Worm (Caenorhabditis elegans): Measurements from ENCODE around the gene srt-65.

srt-65 gene

DNA sequence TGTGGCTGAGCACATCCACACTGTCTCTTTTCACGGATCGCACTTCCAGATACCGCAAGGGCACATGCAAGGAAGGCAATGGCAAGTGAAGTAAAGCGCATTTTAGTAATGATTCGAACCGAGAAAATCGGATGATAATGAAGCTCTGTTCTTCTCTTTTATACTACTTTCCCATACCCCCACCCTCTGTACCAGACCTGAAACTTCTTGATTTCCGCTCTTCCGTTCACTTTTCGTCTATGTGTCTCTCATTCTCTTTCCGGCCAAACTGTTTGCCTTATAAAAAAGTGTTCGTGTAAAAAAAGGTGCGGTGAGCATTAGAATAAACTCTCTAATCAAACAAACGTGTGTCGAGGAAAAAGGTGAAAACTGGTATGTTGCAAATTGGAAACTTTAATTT is 10.9 kb downstream of the srt-65 start, which contains the start of gene abu-6:
Gene abu-6, minus strand, starts transcription at position 101 of the 400 bp plus-strand sequence.
- TF ChIP-seq dao-5 (tag; optimal IDR thresholded peaks at IDR 0.05) (no peak), W03F9.2 (tag; optimal IDR thresholded peaks at IDR 0.05) (no peak), him-1 (tag; optimal IDR thresholded peaks at IDR 0.05) (no peak)

DNA sequence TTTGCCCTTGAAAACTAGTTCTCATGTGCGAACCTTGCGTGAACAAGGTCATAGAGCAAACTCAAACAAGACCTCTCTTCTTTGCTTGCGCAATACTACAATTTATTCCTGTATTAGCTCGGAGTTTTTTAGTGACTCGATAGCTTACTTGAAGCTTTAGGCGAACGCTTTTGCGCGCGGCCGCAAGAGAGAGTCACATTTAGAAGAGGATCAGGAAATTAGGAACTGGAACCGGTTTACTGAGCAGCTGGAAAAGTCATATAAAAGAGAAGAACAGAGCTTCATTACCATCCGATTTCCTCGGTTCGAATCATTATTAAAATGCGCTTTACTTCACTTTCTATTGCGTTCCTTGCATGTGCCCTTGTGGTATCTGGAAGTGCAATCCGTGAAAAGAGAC is 14.4 kb downstream of the srt-65 start, which contains the start of gene abu-15:
Gene abu-15, plus strand, starts transcription at position 301 of the 400 bp plus-strand sequence.
- TF ChIP-seq him-1 (tag; optimal IDR thresholded peaks at IDR 0.05): no peak
- TF ChIP-seq dao-5 (tag; optimal IDR thresholded peaks at IDR 0.05): no peak
- no peak for TF ChIP-seq W03F9.2 (tag; optimal IDR thresholded peaks at IDR 0.05)

DNA sequence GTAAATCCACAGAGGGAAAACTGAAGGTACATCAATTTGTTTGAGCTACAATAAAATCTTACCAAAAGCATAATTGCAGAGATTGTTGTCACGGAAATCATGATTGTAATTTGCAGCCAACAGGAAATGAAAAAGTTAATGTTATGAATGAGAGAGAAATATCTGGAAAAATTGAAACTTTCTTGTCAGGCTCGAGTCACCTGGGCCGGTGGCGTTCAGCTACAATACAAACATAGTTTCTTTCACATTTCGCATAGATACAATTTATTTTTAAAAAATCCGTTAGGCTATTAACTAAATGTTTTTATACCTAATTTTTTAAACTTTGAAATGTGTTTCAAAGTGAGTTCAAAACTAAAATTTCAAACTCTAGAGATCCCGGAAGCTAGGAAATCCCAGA is 15.1 kb downstream of the srt-65 start, which contains the start of gene srx-39:
Gene srx-39, minus strand, starts transcription at position 101 of the 400 bp plus-strand sequence.
- TF ChIP-seq W03F9.2 (tag; optimal IDR thresholded peaks at IDR 0.05) (no peak), him-1 (tag; optimal IDR thresholded peaks at IDR 0.05) (no peak), dao-5 (tag; optimal IDR thresholded peaks at IDR 0.05) (no peak)

DNA sequence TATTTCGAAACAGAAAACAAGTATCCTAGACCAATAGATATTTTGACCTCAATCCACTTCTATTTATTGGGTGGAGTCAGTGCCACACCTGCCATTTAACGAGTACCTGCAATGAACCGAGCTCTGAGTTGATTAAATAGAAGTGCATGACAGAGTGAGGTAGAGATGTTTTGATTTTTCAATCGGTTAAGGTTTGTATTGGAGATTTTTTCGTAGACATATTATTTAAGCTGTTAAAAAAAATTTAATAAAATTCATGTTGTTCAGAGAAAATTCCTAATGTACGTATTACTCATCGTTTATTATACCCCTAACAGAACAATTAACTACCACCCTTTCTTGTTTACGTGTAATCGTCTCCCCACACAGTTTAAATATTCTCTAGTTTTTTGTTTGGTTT is 17.2 kb downstream of the srt-65 start, which contains the start of gene srx-38:
Gene srx-38, minus strand, starts transcription at position 101 of the 400 bp plus-strand sequence.
- TF ChIP-seq W03F9.2 (tag; optimal IDR thresholded peaks at IDR 0.05): no peak

DNA sequence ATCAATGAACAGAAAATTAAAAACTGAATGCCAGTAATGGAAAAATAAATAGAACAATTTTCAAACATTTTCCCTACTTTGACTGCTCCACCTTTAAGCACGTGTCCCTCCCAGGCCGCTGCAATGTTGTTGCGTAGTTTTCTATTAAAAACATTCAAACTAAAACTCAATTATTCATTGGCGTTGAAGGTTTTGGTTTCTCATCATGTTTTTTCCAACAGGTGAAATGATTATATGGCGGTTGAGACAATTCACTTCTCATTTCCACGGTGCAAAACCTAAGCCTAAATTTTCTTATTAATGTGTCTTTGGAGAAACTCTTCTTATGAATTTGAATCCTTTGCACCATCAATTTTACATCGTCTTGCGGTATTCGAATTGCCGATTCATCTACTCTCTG is 21.9 kb downstream of the srt-65 start, which contains the start of gene srh-130:
Gene srh-130, plus strand, starts transcription at position 301 of the 400 bp plus-strand sequence.
- TF ChIP-seq dao-5 (tag; optimal IDR thresholded peaks at IDR 0.05) (no peak), W03F9.2 (tag; optimal IDR thresholded peaks at IDR 0.05) (no peak)

DNA sequence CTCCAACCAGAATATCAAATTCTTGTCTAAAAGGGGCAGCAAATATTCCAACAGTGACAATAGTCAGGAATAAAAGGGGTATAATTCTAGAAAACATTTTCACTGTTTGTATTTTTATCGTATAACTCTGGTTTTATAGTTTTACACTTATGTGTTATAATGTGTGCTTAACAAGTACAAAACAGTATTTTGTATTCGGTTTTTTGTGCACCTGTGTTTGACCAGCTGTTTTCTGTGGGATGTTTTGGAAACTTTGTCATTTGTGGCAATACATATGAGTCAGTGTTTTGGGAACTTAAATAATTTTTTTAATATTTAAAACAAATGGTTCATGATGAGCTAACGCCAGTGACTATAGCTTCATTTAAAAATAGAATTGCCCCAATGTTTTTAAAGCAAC is 26.3 kb downstream of the srt-65 start, which contains the start of gene F14F9.6:
Gene F14F9.6, minus strand, starts transcription at position 101 of the 400 bp plus-strand sequence.
- TF ChIP-seq W03F9.2 (tag; optimal IDR thresholded peaks at IDR 0.05): no peak
- TF ChIP-seq him-1 (tag; optimal IDR thresholded peaks at IDR 0.05): no peak
- no peak for TF ChIP-seq dao-5 (tag; optimal IDR thresholded peaks at IDR 0.05)

DNA sequence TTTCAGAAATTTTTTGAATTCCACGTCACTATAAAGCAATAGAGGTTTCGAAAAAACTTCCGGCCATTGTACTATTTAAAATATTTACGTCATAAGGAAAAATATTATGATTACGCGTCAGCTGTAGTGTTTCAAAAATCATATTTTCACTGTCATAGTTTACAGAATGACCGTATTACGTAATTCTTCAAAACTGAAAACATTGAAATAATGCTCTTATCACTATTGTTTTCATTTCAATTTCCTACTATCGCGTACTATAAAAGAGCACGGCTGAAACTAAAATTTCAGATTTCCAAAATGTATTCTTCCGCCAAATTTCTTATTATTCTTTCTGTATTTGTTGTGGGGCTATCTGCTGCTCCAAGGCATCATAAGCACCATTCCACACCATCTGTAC is 28.2 kb downstream of the srt-65 start, which contains the start of gene F14F9.2:
Gene F14F9.2, plus strand, starts transcription at position 301 of the 400 bp plus-strand sequence.
- no peak for TF ChIP-seq W03F9.2 (tag; optimal IDR thresholded peaks at IDR 0.05)
- no peak for TF ChIP-seq him-1 (tag; optimal IDR thresholded peaks at IDR 0.05)
- no peak for TF ChIP-seq dao-5 (tag; optimal IDR thresholded peaks at IDR 0.05)

DNA sequence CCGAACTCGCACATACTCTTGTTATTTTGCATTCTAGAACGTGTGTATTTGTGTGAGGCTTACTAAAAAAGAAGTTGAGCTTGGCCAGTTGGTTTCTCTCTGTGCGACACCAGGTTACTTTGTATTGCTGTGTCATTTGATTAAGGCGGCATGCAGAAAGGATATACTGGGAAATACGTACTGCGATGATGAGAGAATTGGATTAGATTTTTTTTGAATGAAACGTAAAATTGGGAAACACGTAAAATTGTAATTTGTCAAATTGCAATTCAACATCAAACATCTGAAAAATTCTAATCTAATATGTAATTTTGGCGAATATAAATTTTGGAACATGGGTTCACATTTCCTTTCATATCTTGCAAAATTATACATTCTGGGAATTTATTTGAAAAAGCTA is 28.9 kb downstream of the srt-65 start, which contains the start of gene srh-129:
Gene srh-129, minus strand, starts transcription at position 101 of the 400 bp plus-strand sequence.
- TF ChIP-seq him-1 (tag; optimal IDR thresholded peaks at IDR 0.05) (no peak), W03F9.2 (tag; optimal IDR thresholded peaks at IDR 0.05) (no peak), dao-5 (tag; optimal IDR thresholded peaks at IDR 0.05) (no peak)

DNA sequence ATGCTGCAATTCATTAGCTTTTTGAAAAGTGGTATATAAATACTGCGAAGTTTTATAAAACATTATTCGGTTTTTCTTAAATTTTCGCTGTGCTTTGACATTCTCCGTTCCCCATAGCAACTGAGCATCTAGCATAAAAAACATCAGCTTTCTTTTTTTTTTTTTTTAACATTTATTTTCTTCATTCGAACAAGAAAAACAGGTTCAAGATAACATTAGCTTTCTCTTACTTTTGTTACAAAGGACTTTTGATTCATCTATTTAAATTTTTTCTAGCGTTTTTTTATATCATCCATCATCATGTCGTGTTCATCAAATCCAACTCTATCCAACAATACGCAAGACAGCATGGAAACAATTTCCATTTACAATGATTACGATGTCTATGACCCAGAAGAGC is 34.8 kb downstream of the srt-65 start, which contains the start of gene F14F9.3:
Gene F14F9.3, plus strand, starts transcription at position 301 of the 400 bp plus-strand sequence.
- TF ChIP-seq him-1 (tag; optimal IDR thresholded peaks at IDR 0.05) (no peak), dao-5 (tag; optimal IDR thresholded peaks at IDR 0.05) (no peak), W03F9.2 (tag; optimal IDR thresholded peaks at IDR 0.05) (no peak)

DNA sequence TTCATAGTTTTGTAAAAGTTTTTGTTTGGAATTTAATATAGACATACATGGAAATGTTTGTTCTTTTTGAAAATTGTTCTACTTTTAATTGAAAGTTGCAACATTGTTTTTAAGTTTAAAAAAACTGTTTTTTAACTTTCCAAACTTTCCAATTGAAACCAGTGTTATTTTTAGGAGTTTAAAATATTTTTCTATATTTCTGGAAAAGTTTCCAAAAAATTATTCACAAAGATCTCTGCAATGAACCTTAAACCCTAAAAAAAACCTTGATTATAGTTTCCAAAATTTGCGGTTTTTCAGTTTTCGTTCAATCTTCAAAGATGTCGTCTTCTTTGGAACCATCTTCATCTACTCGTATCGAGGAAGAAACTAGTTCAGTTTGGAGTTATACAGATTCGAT is 40.3 kb downstream of the srt-65 start, which contains the start of gene F14F9.4:
Gene F14F9.4, plus strand, starts transcription at position 301 of the 400 bp plus-strand sequence.
- TF ChIP-seq dao-5 (tag; optimal IDR thresholded peaks at IDR 0.05) (no peak), W03F9.2 (tag; optimal IDR thresholded peaks at IDR 0.05) (no peak), him-1 (tag; optimal IDR thresholded peaks at IDR 0.05) (no peak)

DNA sequence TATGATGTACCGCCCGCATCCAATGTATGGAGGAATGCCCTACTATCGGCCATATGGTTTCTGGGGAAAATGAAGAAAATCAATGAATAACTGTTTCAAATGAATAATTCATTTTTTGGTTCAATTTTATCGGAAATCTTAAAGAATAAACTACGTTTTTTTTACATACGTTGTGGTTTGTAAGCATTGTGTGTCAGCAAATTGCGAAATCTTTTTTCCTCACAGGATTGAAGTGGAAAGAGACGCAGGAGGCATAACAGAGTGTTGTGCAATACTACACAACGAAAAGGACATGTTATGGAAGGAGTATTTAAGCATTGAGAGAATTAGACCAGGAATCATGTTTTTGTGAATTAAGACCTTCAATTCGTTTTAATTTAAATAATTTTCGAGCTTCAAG is 41.4 kb downstream of the srt-65 start:
- TF ChIP-seq dao-5 (tag; optimal IDR thresholded peaks at IDR 0.05) (no peak), W03F9.2 (tag; optimal IDR thresholded peaks at IDR 0.05) (peak; percentile 29)

DNA sequence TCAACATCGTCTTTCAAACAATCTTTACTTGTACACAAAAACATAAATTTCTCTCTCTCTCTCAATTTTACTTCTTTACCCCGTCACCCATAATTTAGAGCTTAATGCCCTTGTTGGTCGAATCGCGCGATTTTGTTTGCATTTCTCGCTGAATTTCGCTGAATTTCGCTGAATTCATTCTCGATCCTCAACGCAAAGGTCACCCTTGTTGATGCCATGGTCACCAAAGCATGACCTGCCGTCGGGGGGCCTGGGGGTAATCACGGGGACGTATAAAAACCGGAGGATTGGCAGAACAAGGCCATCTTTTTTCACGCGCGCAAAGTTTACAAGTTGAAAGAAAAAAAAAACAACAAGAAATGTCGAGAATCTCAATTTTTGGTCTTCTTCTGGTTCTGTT is 42.7 kb downstream of the srt-65 start, which contains the start of gene F14F9.8:
Gene F14F9.8, plus strand, starts transcription at position 301 of the 400 bp plus-strand sequence.
- TF ChIP-seq him-1 (tag; optimal IDR thresholded peaks at IDR 0.05): no peak

DNA sequence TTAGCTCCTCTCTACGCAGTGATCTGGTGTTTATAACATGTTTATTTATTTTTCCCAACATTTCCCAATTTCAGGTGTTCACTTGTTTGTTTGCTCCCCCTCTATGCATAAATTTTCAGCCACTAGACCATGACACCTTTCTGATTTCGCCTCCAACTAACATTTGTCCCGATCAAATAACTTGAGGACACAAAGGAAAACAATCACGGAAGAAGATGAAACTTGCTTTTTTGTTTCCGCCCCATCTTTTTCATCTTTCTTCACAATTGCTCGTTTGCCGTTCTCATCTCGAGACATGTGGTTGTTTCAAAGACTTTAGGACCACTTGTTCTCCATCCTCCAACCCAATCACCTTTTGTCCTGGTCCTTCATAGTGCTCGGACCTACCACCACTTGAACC is 45.9 kb downstream of the srt-65 start, which contains the start of gene F14F9.5:
Gene F14F9.5, plus strand, starts transcription at position 301 of the 400 bp plus-strand sequence.
- TF ChIP-seq him-1 (tag; optimal IDR thresholded peaks at IDR 0.05): no peak
- no peak for TF ChIP-seq dao-5 (tag; optimal IDR thresholded peaks at IDR 0.05)
- no peak for TF ChIP-seq W03F9.2 (tag; optimal IDR thresholded peaks at IDR 0.05)
